Fruit fly (Drosophila melanogaster): ENCODE results near the gene synr.

The synr gene

DNA sequence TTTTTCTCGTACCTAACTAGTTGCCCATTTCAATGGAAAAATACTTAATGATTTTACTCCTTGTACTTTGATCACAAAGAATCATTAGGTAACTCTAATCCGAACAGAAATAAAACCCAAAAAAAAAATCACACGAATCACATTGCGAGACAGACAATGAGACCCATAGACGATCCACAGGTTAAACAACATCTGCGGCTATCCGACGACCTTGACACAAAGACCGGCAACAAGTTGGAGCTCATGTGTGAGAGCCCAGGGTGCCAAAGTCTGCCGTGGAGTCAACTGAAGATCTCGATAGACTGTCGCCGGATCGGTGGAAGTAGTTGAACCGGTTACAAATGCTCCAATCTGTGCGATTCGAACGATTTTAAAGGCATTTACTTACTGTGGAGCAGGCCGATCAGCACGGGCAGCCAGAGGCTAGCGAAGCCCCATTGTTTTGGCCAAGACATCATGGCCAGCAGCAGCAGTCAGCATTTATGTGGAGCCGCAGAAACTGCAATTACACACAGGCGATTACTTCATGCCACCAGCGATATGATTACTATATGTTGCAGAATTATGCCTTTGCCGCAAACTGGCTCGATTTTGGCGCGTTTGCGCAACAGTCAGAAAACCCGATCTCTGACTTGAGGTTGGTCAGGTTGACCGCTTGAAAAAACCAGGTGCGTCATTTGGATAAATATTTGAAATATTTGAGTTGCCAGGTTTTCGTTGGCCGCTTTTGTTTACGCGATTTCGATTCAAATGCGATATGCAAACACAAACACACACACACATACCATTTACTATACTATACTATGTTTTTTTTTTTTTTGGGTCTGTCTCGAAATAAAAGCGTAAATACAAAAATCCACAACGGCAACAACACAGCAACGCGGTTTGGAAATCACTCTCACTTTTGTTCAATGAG, 36.9 kb upstream of the synr start:
- no peak for TF ChIP-seq CG14711 (tag; optimal IDR thresholded peaks at IDR 0.05)
- no peak for TF ChIP-seq Clk (GFP tag; optimal IDR thresholded peaks at IDR 0.05)
- no peak for TF ChIP-seq bab1 (GFP tag; optimal IDR thresholded peaks at IDR 0.05)

DNA sequence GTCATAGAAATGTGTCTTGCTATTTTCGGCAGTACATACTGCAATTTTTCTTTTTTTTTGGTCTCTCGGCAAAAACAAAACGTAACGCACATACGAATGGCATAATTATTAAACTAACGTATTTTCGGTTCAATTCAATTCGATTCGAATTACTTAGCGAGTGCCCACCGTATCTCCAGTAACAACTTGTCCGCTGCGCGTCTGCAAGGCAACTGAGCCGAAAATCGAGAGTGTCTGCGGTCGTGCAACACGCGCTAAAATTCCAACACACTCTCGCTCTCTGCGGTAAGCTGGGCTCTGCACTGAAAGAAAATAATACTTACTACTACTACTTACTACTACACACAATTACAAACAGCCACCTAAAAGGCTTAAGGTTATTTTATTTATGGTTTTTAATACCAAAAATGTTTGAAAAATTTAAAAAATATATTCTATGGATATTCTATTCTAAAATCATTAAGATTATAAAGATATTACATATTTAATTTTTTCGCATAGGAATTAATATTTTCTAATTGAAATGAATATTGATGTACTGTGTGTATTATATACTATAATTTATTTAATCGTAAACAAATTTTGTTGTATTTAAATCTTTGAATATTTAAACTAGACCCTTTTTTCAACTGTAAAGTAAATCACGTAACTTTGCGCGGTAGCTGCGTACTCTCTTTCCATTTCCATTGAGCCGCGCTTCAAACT, 35.8 kb upstream of the synr start, which contains the start of gene snsl:
TSS of gene snsl (minus strand) at position 217 of the 705 bp plus-strand sequence.
- TF ChIP-seq bab1 (GFP tag; optimal IDR thresholded peaks at IDR 0.05) (peak; percentile 10), toe (GFP tag; optimal IDR thresholded peaks at IDR 0.05) (no peak), CG7101 (tag; optimal IDR thresholded peaks at IDR 0.05) (peak; percentile 7)

DNA sequence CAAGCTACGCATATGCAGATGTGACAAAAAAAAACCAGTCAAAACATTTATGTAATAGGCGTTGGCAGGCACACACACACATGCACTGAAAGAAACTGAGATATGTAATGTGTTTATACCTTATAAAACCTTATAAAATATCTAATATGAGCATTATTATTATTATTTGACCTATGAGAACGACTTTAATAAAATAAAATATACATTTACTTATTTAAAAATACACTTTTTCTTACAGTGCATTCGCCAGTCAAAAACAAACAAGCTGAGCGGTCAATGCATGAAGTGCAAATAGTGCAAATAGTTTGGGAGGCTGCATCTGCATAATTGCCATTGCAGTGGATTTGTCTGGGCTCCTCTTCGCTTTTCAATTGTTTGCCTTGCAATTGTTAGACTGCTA, 34.6 kb upstream of the synr start:
- TF ChIP-seq CG7101 (tag; optimal IDR thresholded peaks at IDR 0.05) (peak; percentile 28), CG14711 (tag; optimal IDR thresholded peaks at IDR 0.05) (peak; percentile 49), CG5204 (GFP tag; optimal IDR thresholded peaks at IDR 0.05) (no peak), Crg-1 (GFP tag; optimal IDR thresholded peaks at IDR 0.05) (no peak), Hr96 (GFP tag; optimal IDR thresholded peaks at IDR 0.05) (no peak), CG1620 (GFP tag; optimal IDR thresholded peaks at IDR 0.05) (no peak), tj (GFP tag; optimal IDR thresholded peaks at IDR 0.05) (peak; percentile 81), toe (GFP tag; optimal IDR thresholded peaks at IDR 0.05) (no peak), cic (GFP tag; optimal IDR thresholded peaks at IDR 0.05) (no peak), CG12768 (GFP tag; optimal IDR thresholded peaks at IDR 0.05) (peak; percentile 27), Clk (GFP tag; optimal IDR thresholded peaks at IDR 0.05) (no peak), CG11617 (GFP tag; optimal IDR thresholded peaks at IDR 0.05) (peak; percentile 0), ovo (GFP tag; optimal IDR thresholded peaks at IDR 0.05) (no peak), Mnt (GFP tag; optimal IDR thresholded peaks at IDR 0.05) (no peak)

DNA sequence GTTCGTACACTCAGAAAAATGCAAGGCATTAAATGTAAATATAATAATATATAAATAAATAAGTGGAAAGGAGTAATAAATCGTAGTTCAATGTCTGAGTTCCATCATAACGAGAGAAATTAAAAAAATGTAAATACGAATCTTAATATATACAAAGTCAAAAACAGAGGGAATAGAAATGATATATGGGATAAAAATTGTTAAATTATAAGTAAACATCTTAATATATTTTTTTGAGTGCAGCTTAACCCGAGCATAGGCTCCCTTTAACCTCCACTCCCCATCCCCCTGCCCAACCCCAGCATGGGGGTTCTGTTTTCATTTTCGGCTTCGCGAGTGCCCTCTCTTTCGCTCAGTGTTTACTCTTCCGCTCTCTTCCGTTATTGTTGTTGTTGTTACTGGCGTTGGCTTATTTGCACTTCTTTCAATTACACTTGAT, 26.8 kb upstream of the synr start:
- no peak for TF ChIP-seq toe (GFP tag; optimal IDR thresholded peaks at IDR 0.05)
- TF ChIP-seq CG33017 (tag; optimal IDR thresholded peaks at IDR 0.05): no peak
- peak; percentile 77 for TF ChIP-seq CG14711 (tag; optimal IDR thresholded peaks at IDR 0.05)
- peak; percentile 55 for TF ChIP-seq Crg-1 (GFP tag; optimal IDR thresholded peaks at IDR 0.05)
- no peak for TF ChIP-seq cnc (optimal IDR thresholded peaks at IDR 0.05)
- TF ChIP-seq Hr96 (GFP tag; optimal IDR thresholded peaks at IDR 0.05): peak; percentile 47
- TF ChIP-seq ovo (GFP tag; optimal IDR thresholded peaks at IDR 0.05): peak; percentile 13
- no peak for TF ChIP-seq kay (GFP tag; ENCODE audit: borderline replicate concordance)
- no peak for TF ChIP-seq CG5204 (GFP tag; optimal IDR thresholded peaks at IDR 0.05)
- TF ChIP-seq tj (GFP tag; optimal IDR thresholded peaks at IDR 0.05): peak; percentile 68
- TF ChIP-seq Mnt (GFP tag; optimal IDR thresholded peaks at IDR 0.05): no peak
- no peak for TF ChIP-seq Clk (GFP tag; optimal IDR thresholded peaks at IDR 0.05)
- TF ChIP-seq CG1620 (GFP tag; optimal IDR thresholded peaks at IDR 0.05): peak; percentile 0
- peak; percentile 73 for TF ChIP-seq CG7101 (tag; optimal IDR thresholded peaks at IDR 0.05)
- TF ChIP-seq CG11617 (GFP tag; optimal IDR thresholded peaks at IDR 0.05): peak; percentile 81
- no peak for TF ChIP-seq CG7045 (GFP tag; optimal IDR thresholded peaks at IDR 0.05)
- TF ChIP-seq pad (GFP tag; optimal IDR thresholded peaks at IDR 0.05): peak; percentile 79
- no peak for TF ChIP-seq CG12768 (GFP tag; optimal IDR thresholded peaks at IDR 0.05)
- peak; percentile 98 for TF ChIP-seq bab1 (GFP tag; optimal IDR thresholded peaks at IDR 0.05)
- no peak for TF ChIP-seq cic (GFP tag; optimal IDR thresholded peaks at IDR 0.05)

DNA sequence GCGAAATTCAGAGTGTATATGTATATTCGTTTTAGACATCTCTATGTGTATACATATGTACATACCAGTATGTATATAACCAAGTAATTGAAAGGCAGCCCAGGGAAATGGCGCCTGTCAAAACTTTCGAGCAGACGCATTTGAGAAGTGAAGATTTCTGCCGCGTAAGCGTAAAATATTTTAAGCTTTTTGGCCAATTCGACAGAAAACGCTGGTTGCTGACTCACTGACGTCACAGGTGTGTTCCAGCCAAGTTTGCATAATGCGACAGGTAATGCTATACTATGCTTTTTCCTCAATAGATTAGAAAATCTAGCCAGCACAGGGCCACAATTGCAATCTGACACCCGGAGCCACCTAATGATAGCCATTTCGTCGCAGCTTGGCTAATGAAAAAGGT, 25.8 kb upstream of the synr start:
- no peak for TF ChIP-seq cic (GFP tag; optimal IDR thresholded peaks at IDR 0.05)
- TF ChIP-seq tj (GFP tag; optimal IDR thresholded peaks at IDR 0.05): peak; percentile 90
- no peak for TF ChIP-seq CG14711 (tag; optimal IDR thresholded peaks at IDR 0.05)
- TF ChIP-seq bab1 (GFP tag; optimal IDR thresholded peaks at IDR 0.05): no peak
- TF ChIP-seq Clk (GFP tag; optimal IDR thresholded peaks at IDR 0.05): no peak

DNA sequence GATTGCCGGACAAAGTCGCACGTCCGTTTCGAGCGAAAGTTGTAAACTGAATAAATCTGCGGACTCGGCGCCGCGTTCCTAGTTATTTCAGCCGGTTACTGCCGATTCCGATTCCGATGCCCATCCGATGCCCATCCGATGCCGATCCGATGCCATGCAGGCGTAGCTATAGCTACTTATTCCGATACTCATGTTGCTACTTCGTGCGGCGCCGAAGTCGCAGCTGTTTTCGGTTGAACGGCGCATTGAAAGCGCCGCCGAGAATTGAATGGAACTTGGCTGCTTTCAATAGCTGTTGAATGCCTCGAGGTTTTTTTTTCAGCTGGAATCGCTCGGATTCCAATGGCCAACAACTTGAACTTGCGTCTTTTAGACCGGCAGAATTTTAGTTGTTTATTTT, 14.2 kb upstream of the synr start:
- TF ChIP-seq CG33017 (tag; optimal IDR thresholded peaks at IDR 0.05): no peak
- no peak for TF ChIP-seq cic (GFP tag; optimal IDR thresholded peaks at IDR 0.05)
- no peak for TF ChIP-seq CG12768 (GFP tag; optimal IDR thresholded peaks at IDR 0.05)
- peak; percentile 30 for TF ChIP-seq CG7045 (GFP tag; optimal IDR thresholded peaks at IDR 0.05)

DNA sequence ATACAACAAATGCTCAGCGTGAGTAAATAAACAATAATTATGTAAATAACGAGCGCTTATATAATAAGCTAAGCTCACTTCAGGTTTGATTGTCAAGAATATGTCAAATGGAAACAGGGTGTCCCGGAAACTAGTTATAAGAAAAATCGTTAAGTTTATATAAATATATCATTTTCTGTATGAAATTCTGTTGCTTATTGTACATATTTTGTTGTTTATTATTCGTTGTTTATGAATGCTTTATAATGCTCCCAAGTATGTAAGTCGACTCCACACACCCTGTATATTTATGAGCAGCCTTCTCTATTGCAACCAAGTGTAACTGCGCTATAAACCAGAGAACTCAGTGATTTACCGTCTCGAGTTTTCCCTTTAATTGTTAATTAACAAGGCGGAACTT, 12.0 kb upstream of the synr start:
- TF ChIP-seq Crg-1 (GFP tag; optimal IDR thresholded peaks at IDR 0.05): no peak
- TF ChIP-seq CG7045 (GFP tag; optimal IDR thresholded peaks at IDR 0.05): peak; percentile 83
- peak; percentile 90 for TF ChIP-seq CG33017 (tag; optimal IDR thresholded peaks at IDR 0.05)
- TF ChIP-seq CG1620 (GFP tag; optimal IDR thresholded peaks at IDR 0.05): no peak
- TF ChIP-seq bab1 (GFP tag; optimal IDR thresholded peaks at IDR 0.05): peak; percentile 35
- peak; percentile 67 for TF ChIP-seq CG7101 (tag; optimal IDR thresholded peaks at IDR 0.05)
- no peak for TF ChIP-seq Clk (GFP tag; optimal IDR thresholded peaks at IDR 0.05)
- TF ChIP-seq toe (GFP tag; optimal IDR thresholded peaks at IDR 0.05): peak; percentile 9
- TF ChIP-seq CG14711 (tag; optimal IDR thresholded peaks at IDR 0.05): peak; percentile 69
- no peak for TF ChIP-seq pad (GFP tag; optimal IDR thresholded peaks at IDR 0.05)
- peak; percentile 20 for TF ChIP-seq CG11617 (GFP tag; optimal IDR thresholded peaks at IDR 0.05)
- TF ChIP-seq cnc (optimal IDR thresholded peaks at IDR 0.05): no peak
- TF ChIP-seq Mnt (GFP tag; optimal IDR thresholded peaks at IDR 0.05): no peak
- TF ChIP-seq kay (GFP tag; ENCODE audit: borderline replicate concordance): peak; percentile 36
- no peak for TF ChIP-seq ovo (GFP tag; optimal IDR thresholded peaks at IDR 0.05)
- peak; percentile 61 for TF ChIP-seq CG5204 (GFP tag; optimal IDR thresholded peaks at IDR 0.05)
- peak; percentile 12 for TF ChIP-seq Hr96 (GFP tag; optimal IDR thresholded peaks at IDR 0.05)
- TF ChIP-seq CG12768 (GFP tag; optimal IDR thresholded peaks at IDR 0.05): peak; percentile 51
- no peak for TF ChIP-seq cic (GFP tag; optimal IDR thresholded peaks at IDR 0.05)
- peak; percentile 30 for TF ChIP-seq tj (GFP tag; optimal IDR thresholded peaks at IDR 0.05)

All from whole organism, adult.